Worm (Caenorhabditis elegans): Measurements from ENCODE around the gene duo-1.

Gene duo-1

ce11 chrV:11554260-11554659 lies at the start of gene duo-1:
Gene duo-1 (plus strand): TSS chrV:11554630.
- TF ChIP-seq jun-1 (tag; optimal IDR thresholded peaks at IDR 0.05) (no peak), elt-1 (tag; optimal IDR thresholded peaks at IDR 0.05) (no peak), nhr-23 (tag; optimal IDR thresholded peaks at IDR 0.05) (no peak), daf-12 (tag; optimal IDR thresholded peaks at IDR 0.05) (no peak), pha-4 (tag; optimal IDR thresholded peaks at IDR 0.05) (no peak), sea-2 (GFP tag; optimal IDR thresholded peaks at IDR 0.05) (no peak), fkh-2 (tag; optimal IDR thresholded peaks at IDR 0.05) (no peak), egl-5 (tag; optimal IDR thresholded peaks at IDR 0.05) (no peak), elt-2 (tag; optimal IDR thresholded peaks at IDR 0.05) (no peak), mdl-1 (tag; optimal IDR thresholded peaks at IDR 0.05) (no peak), mml-1 (tag; optimal IDR thresholded peaks at IDR 0.05) (no peak), lin-39 (tag; optimal IDR thresholded peaks at IDR 0.05) (no peak), pqm-1 (tag; optimal IDR thresholded peaks at IDR 0.05) (no peak), hmg-11 (tag; optimal IDR thresholded peaks at IDR 0.05) (no peak), eor-1 (tag; optimal IDR thresholded peaks at IDR 0.05) (no peak), nhr-43 (tag; optimal IDR thresholded peaks at IDR 0.05; ENCODE audit: poor library complexity, severe bottlenecking) (no peak), nhr-11 (tag; optimal IDR thresholded peaks at IDR 0.05) (no peak), ZK546.5 (tag; optimal IDR thresholded peaks at IDR 0.05) (no peak), R02D3.7 (tag; optimal IDR thresholded peaks at IDR 0.05) (no peak), nhr-28 (tag; optimal IDR thresholded peaks at IDR 0.05) (no peak)

- TF ChIP-seq nhr-25 (tag; optimal IDR thresholded peaks at IDR 0.05) (peak; percentile 47), nhr-23 (tag; optimal IDR thresholded peaks at IDR 0.05) (peak; percentile 61), hmg-11 (tag; optimal IDR thresholded peaks at IDR 0.05) (peak; percentile 68), elt-1 (tag; optimal IDR thresholded peaks at IDR 0.05) (peak; percentile 13), pha-4 (tag; optimal IDR thresholded peaks at IDR 0.05) (peak; percentile 66), nhr-43 (tag; optimal IDR thresholded peaks at IDR 0.05; ENCODE audit: poor library complexity, severe bottlenecking) (peak; percentile 70), ceh-28 (tag; optimal IDR thresholded peaks at IDR 0.05) (peak; percentile 61), snpc-4 (tag; optimal IDR thresholded peaks at IDR 0.05) (peak; percentile 20), lin-39 (tag; optimal IDR thresholded peaks at IDR 0.05) (peak; percentile 22), lin-15B (tag; optimal IDR thresholded peaks at IDR 0.05) (peak; percentile 46), jun-1 (tag; optimal IDR thresholded peaks at IDR 0.05) (peak; percentile 44), fkh-10 (GFP tag; optimal IDR thresholded peaks at IDR 0.05) (peak; percentile 16), nfya-1 (tag; optimal IDR thresholded peaks at IDR 0.05; ENCODE audit: insufficient read depth) (peak; percentile 83), pqm-1 (tag; optimal IDR thresholded peaks at IDR 0.05) (peak; percentile 20), tbx-2 (tag; optimal IDR thresholded peaks at IDR 0.05) (peak; percentile 36), elt-2 (tag; optimal IDR thresholded peaks at IDR 0.05) (peak; percentile 40), R02D3.7 (tag; optimal IDR thresholded peaks at IDR 0.05) (peak; percentile 44), lsy-12 (tag; optimal IDR thresholded peaks at IDR 0.05) (peak; percentile 49)
Measured at ce11 chrV:11504853-11505397, 49.5 kb upstream of the duo-1 start, which contains the start of the genes C55A6.1 and C55A6.10. Gene C55A6.1 (minus strand): TSS chrV:11504968. Gene C55A6.10 (plus strand): TSS chrV:11505347.

- TF ChIP-seq nfya-1 (tag; optimal IDR thresholded peaks at IDR 0.05; ENCODE audit: insufficient read depth) (peak; percentile 18), nhr-11 (tag; optimal IDR thresholded peaks at IDR 0.05) (no peak), ceh-9 (tag; optimal IDR thresholded peaks at IDR 0.05) (no peak), nhr-77 (tag; optimal IDR thresholded peaks at IDR 0.05) (no peak), mdl-1 (tag; optimal IDR thresholded peaks at IDR 0.05) (no peak), pha-4 (tag; optimal IDR thresholded peaks at IDR 0.05) (peak; percentile 84), egl-5 (tag; optimal IDR thresholded peaks at IDR 0.05) (peak; percentile 48), R02D3.7 (tag; optimal IDR thresholded peaks at IDR 0.05) (no peak)
Measured at ce11 chrV:11506347-11506746, 48.1 kb upstream of the duo-1 start.

ce11 chrV:11508773-11509172 lies 45.7 kb upstream of the duo-1 start, which contains the start of gene ttll-5:
Gene ttll-5 (plus strand): TSS chrV:11509060.
- no peak for TF ChIP-seq lsy-12 (tag; optimal IDR thresholded peaks at IDR 0.05)
- TF ChIP-seq nhr-25 (tag; optimal IDR thresholded peaks at IDR 0.05), result peak; percentile 83

- TF ChIP-seq ceh-9 (tag; optimal IDR thresholded peaks at IDR 0.05) (no peak), lin-39 (tag; optimal IDR thresholded peaks at IDR 0.05) (no peak), pha-4 (tag; optimal IDR thresholded peaks at IDR 0.05) (peak; percentile 41)
Measured at ce11 chrV:11513432-11513831, 41.0 kb upstream of the duo-1 start, which contains the start of gene C55A6.3. Gene C55A6.3 (minus strand): TSS chrV:11513532.
